Worm (Caenorhabditis elegans) whole organism, early embryonic: Measurements from ENCODE around the gene Y105C5B.18.

Source experiments
- ama-1 ChIP-seq: fragments of 150-350 bp; optimal IDR thresholded peaks from 2 replicates; lab custom pipeline; 2014
- ets-7 ChIP-seq: sonication (generic microtip); optimal IDR thresholded peaks from 2 replicates; lab custom pipeline; 2016; ENCODE audit warnings: missing genotype, missing genetic modification characterization, missing compliant biosample characterization
- tbx-37 ChIP-seq: fragments of 200-800 bp; sonication (Bioruptor generic); conservative IDR thresholded peaks from 2 replicates; pipeline ENCODE4 v1.3.6; 2022; ENCODE audit warnings: missing genetic modification reagents, missing genetic modification characterization, missing compliant biosample characterization
- tra-4 ChIP-seq: sonication (generic microtip); optimal IDR thresholded peaks from 2 replicates; lab custom pipeline; 2017; ENCODE audit warnings: missing genetic modification characterization, missing compliant biosample characterization

ce11 chrIV:15915061-15915460, 49.3 kb upstream of the Y105C5B.18 start:
- TF ChIP-seq tra-4 (tag; lab: Kevin White, UChicago), result no peak
- TF ChIP-seq tbx-37, result no peak
- no peak for TF ChIP-seq ama-1 (lab: Kevin White, UChicago)
- no peak for TF ChIP-seq ets-7
